Fruit fly (Drosophila melanogaster): ENCODE measurements around the gene CG9281.
A peak's percentile ranks its signal among the peaks of the same experiment; 100 is the strongest.

CG9281 gene

dm6 chrX:15738890-15739550 is 28.7 kb upstream of the CG9281 start, which contains the start of the genes CG11679 and CG8206 (continued):
- TF ChIP-seq CG13123 (GFP tag; optimal IDR thresholded peaks at IDR 0.05) (no peak), CG10431 (GFP tag; optimal IDR thresholded peaks at IDR 0.05) (no peak), CG10274 (GFP tag; optimal IDR thresholded peaks at IDR 0.05) (no peak), CG32767 (GFP tag; IDR thresholded peaks at IDR 0.05) (no peak), gcm2 (GFP tag; optimal IDR thresholded peaks at IDR 0.05) (no peak), insv (GFP tag; optimal IDR thresholded peaks at IDR 0.05) (peak in 1 of 2 experiments; percentile 33), fu2 (GFP tag; optimal IDR thresholded peaks at IDR 0.05) (peak; percentile 25), da (GFP tag; optimal IDR thresholded peaks at IDR 0.05) (no peak), Nf-YC (tag; optimal IDR thresholded peaks at IDR 0.05) (peak; percentile 42), abd-A (tag; optimal IDR thresholded peaks at IDR 0.05) (no peak), luna (GFP tag; optimal IDR thresholded peaks at IDR 0.05) (no peak), Lim3 (GFP tag; IDR thresholded peaks at IDR 0.05) (no peak), chm (GFP tag; IDR thresholded peaks at IDR 0.05) (no peak), disco-r (GFP tag; optimal IDR thresholded peaks at IDR 0.05) (no peak), CG10366 (GFP tag; IDR thresholded peaks at IDR 0.05) (no peak), al (GFP tag; IDR thresholded peaks at IDR 0.05) (no peak; the same call in 1 of the 2 replicates), D19A (tag; optimal IDR thresholded peaks at IDR 0.05) (no peak), CG10321 (GFP tag; IDR thresholded peaks at IDR 0.05) (no peak), cwo (GFP tag; optimal IDR thresholded peaks at IDR 0.05) (peak; percentile 25), CG5953 (GFP tag; IDR thresholded peaks at IDR 0.05) (no peak), CG2875 (GFP tag; optimal IDR thresholded peaks at IDR 0.05) (no peak), onecut (GFP tag; IDR thresholded peaks at IDR 0.05) (no peak), dati (GFP tag; IDR thresholded peaks at IDR 0.05) (no peak), MTF-1 (GFP tag; optimal IDR thresholded peaks at IDR 0.05; ENCODE audit: borderline replicate concordance) (no peak), D (optimal IDR thresholded peaks at IDR 0.05) (no peak), D (GFP tag; optimal IDR thresholded peaks at IDR 0.05) (no peak), stc (GFP tag; IDR thresholded peaks at IDR 0.05) (no peak), psq (GFP tag; optimal IDR thresholded peaks at IDR 0.05) (no peak), MESR4 (GFP tag; optimal IDR thresholded peaks at IDR 0.05) (peak; percentile 76), CG15696 (tag; optimal IDR thresholded peaks at IDR 0.05) (peak; percentile 1), Mes4 (GFP tag; optimal IDR thresholded peaks at IDR 0.05) (no peak), CG10565 (GFP tag; optimal IDR thresholded peaks at IDR 0.05) (no peak), GATAe (GFP tag; conservative IDR thresholded peaks at IDR 0.05) (no peak), vvl (GFP tag; IDR thresholded peaks at IDR 0.05) (no peak), sr (GFP tag; IDR thresholded peaks at IDR 0.05) (no peak), croc (GFP tag; conservative IDR thresholded peaks at IDR 0.05) (no peak), CG16813 (GFP tag; IDR thresholded peaks at IDR 0.05; ENCODE audit: partially characterized antibody) (peak; percentile 39; the same call in 2 of the 3 replicates), CG14860 (GFP tag; IDR thresholded peaks at IDR 0.05; ENCODE audit: partially characterized antibody) (no peak), CG1529 (GFP tag; optimal IDR thresholded peaks at IDR 0.05) (no peak), CG2116 (GFP tag; optimal IDR thresholded peaks at IDR 0.05) (peak; percentile 82), sug (tag; optimal IDR thresholded peaks at IDR 0.05) (peak; percentile 71), dan (GFP tag; IDR thresholded peaks at IDR 0.05) (no peak), HLHmδ (GFP tag; optimal IDR thresholded peaks at IDR 0.05) (no peak), Poxn (GFP tag; IDR thresholded peaks at IDR 0.05) (no peak), CG15011 (GFP tag; optimal IDR thresholded peaks at IDR 0.05) (no peak), CG12219 (GFP tag; optimal IDR thresholded peaks at IDR 0.05) (no peak), CG14965 (GFP tag; optimal IDR thresholded peaks at IDR 0.05; ENCODE audit: borderline replicate concordance) (no peak), CG1233 (GFP tag; optimal IDR thresholded peaks at IDR 0.05) (no peak), CG6654 (GFP tag; optimal IDR thresholded peaks at IDR 0.05) (no peak), CG9727 (GFP tag; optimal IDR thresholded peaks at IDR 0.05) (peak; percentile 20), CG14050 (GFP tag; IDR thresholded peaks at IDR 0.05) (no peak)

All from whole organism, embryonic.